Fruit fly (Drosophila melanogaster) whole organism, embryonic: ENCODE data around the gene PolE2.

ENCODE experiments used
- Adf1 ChIP-seq: fragments of 200-800 bp; sonication (Bioruptor generic); IDR thresholded peaks from 2 replicates; pipeline ENCODE4 v1.3.6; 2022; ENCODE audit warnings: missing biosample characterization, missing genetic modification characterization
- Atf6 ChIP-seq: fragments of 200-800 bp; sonication (Bioruptor generic); IDR thresholded peaks from 2 replicates; pipeline ENCODE4 v1.3.6; 2022; ENCODE audit warnings: missing biosample characterization, missing genetic modification characterization
- Bgb ChIP-seq: fragments of 200-800 bp; sonication (Bioruptor generic); IDR thresholded peaks from 2 replicates; pipeline ENCODE4 v1.3.6; 2022; ENCODE audit warnings: missing biosample characterization, missing genetic modification characterization; ENCODE audit not compliant: partially characterized antibody
- CG1024 ChIP-seq: fragments of 200-800 bp; sonication (Bioruptor generic); IDR thresholded peaks from 2 replicates; pipeline ENCODE4 v1.3.6; 2022; ENCODE audit warnings: missing biosample characterization, missing genetic modification characterization
- CG10462 ChIP-seq: fragments of 200-800 bp; sonication (Bioruptor generic); optimal IDR thresholded peaks from 2 replicates; lab custom pipeline; 2016; ENCODE audit warnings: missing biosample characterization, missing genetic modification characterization
- CG10543 ChIP-seq: fragments of 200-800 bp; sonication (Bioruptor generic); optimal IDR thresholded peaks from 3 replicates; lab custom pipeline; 2017; ENCODE audit warnings: missing biosample characterization, mild to moderate bottlenecking, missing genetic modification characterization, moderate library complexity
- CG12155 ChIP-seq: fragments of 200-800 bp; sonication (Bioruptor generic); optimal IDR thresholded peaks from 3 replicates; lab custom pipeline; 2016; ENCODE audit warnings: missing biosample characterization, missing genetic modification characterization
- CG12219 ChIP-seq: fragments of 200-800 bp; sonication (Bioruptor generic); optimal IDR thresholded peaks from 3 replicates; lab custom pipeline; 2018; ENCODE audit warnings: missing biosample characterization, mild to moderate bottlenecking, missing genetic modification characterization
- CG30431 ChIP-seq: fragments of 200-800 bp; sonication (Bioruptor generic); optimal IDR thresholded peaks from 2 replicates; lab custom pipeline; 2017; ENCODE audit warnings: missing biosample characterization, missing genetic modification characterization
- CG3065 ChIP-seq: fragments of 200-800 bp; sonication (Bioruptor generic); optimal IDR thresholded peaks from 2 replicates; lab custom pipeline; 2016; ENCODE audit warnings: missing biosample characterization, missing genetic modification characterization
- CG31441 ChIP-seq: fragments of 200-800 bp; sonication (Bioruptor generic); IDR thresholded peaks from 2 replicates; pipeline ENCODE4 v1.3.6; 2022; ENCODE audit warnings: missing biosample characterization, missing genetic modification characterization
- CG3163 ChIP-seq: fragments of 200-800 bp; sonication (Bioruptor generic); optimal IDR thresholded peaks from 3 replicates; lab custom pipeline; 2016; ENCODE audit warnings: missing biosample characterization, missing genetic modification characterization
- CG34224 ChIP-seq: fragments of 200-800 bp; sonication (Bioruptor generic); IDR thresholded peaks from 3 replicates; pipeline ENCODE4 v1.3.6; 2022; ENCODE audit warnings: missing biosample characterization, missing genetic modification characterization; ENCODE audit not compliant: partially characterized antibody
- CG34422 ChIP-seq: fragments of 200-800 bp; sonication (Bioruptor generic); IDR thresholded peaks from 3 replicates; pipeline ENCODE4 v1.3.6; 2022; ENCODE audit warnings: missing biosample characterization, missing genetic modification characterization
- CG3838 ChIP-seq: fragments of 200-800 bp; sonication (Bioruptor generic); optimal IDR thresholded peaks from 3 replicates; lab custom pipeline; 2016; ENCODE audit warnings: missing biosample characterization, missing genetic modification characterization
- CG3995 ChIP-seq: fragments of 200-800 bp; sonication (Bioruptor generic); optimal IDR thresholded peaks from 3 replicates; lab custom pipeline; 2016; ENCODE audit warnings: missing biosample characterization, missing genetic modification characterization
- CG43689 ChIP-seq: fragments of 200-800 bp; sonication (Bioruptor generic); IDR thresholded peaks from 2 replicates; pipeline ENCODE4 v1.3.6; 2022; ENCODE audit warnings: missing biosample characterization, missing genetic modification characterization
- CG6683 ChIP-seq: fragments of 200-800 bp; sonication (Bioruptor generic); optimal IDR thresholded peaks from 2 replicates; lab custom pipeline; 2017; ENCODE audit warnings: missing biosample characterization, mild to moderate bottlenecking, missing genetic modification characterization, missing genetic modification reagents
- CG6791 ChIP-seq: fragments of 200-800 bp; sonication (Bioruptor generic); IDR thresholded peaks from 3 replicates; pipeline ENCODE4 v1.3.6; 2022; ENCODE audit warnings: missing biosample characterization, missing genetic modification characterization; ENCODE audit not compliant: partially characterized antibody
- CG9876 ChIP-seq: fragments of 200-800 bp; sonication (Bioruptor generic); optimal IDR thresholded peaks from 2 replicates; lab custom pipeline; 2016; ENCODE audit warnings: missing biosample characterization, missing genetic modification characterization
- D19B ChIP-seq: fragments of 200-800 bp; sonication (Bioruptor generic); optimal IDR thresholded peaks from 2 replicates; lab custom pipeline; 2017; ENCODE audit warnings: missing biosample characterization, mild to moderate bottlenecking, missing genetic modification characterization
- Dip2 ChIP-seq: fragments of 200-800 bp; sonication (Bioruptor generic); IDR thresholded peaks from 2 replicates; pipeline ENCODE4 v1.3.6; 2022; ENCODE audit warnings: missing biosample characterization, missing genetic modification characterization
- Dip3 ChIP-seq: fragments of 200-800 bp; sonication (Bioruptor generic); optimal IDR thresholded peaks from 3 replicates; lab custom pipeline; 2016; ENCODE audit warnings: missing biosample characterization, missing genetic modification characterization
- Hmx ChIP-seq: fragments of 200-800 bp; sonication (Bioruptor generic); optimal IDR thresholded peaks from 2 replicates; lab custom pipeline; 2016; ENCODE audit warnings: missing biosample characterization, missing genetic modification characterization
- Kr ChIP-seq: fragments of 200-800 bp; sonication (Bioruptor generic); optimal IDR thresholded peaks from 2 replicates; lab custom pipeline; 2017; ENCODE audit warnings: missing biosample characterization, mild to moderate bottlenecking, missing genetic modification characterization
- Six4 ChIP-seq: fragments of 200-800 bp; sonication (Bioruptor generic); optimal IDR thresholded peaks from 2 replicates; lab custom pipeline; 2016; ENCODE audit warnings: missing biosample characterization, missing genetic modification characterization
- Stat92E ChIP-seq, 3 experiments: fragments of >200 bp in 2 of 3; fragments of 200-800 bp in 1 of 3; sonication (Bioruptor generic) in 1 of 3; optimal IDR thresholded peaks; 2 replicates each; lab custom pipeline; 2017 to 2019; ENCODE audit warnings: missing biosample characterization in 3 of 3, missing genetic modification characterization in 3 of 3, mild to moderate bottlenecking in 1 of 3, moderate library complexity in 1 of 3
- Trl ChIP-seq, 3 experiments: fragments of >200 bp in 2 of 3; fragments of 200-800 bp in 1 of 3; sonication (Bioruptor generic) in 1 of 3; optimal IDR thresholded peaks; 2 replicates in 1 of 3; 3 replicates in 2 of 3; lab custom pipeline; 2016 to 2017; ENCODE audit warnings: missing biosample characterization in 1 of 3, missing genetic modification characterization in 1 of 3
- ash1 ChIP-seq: fragments of 200-800 bp; sonication (Bioruptor generic); optimal IDR thresholded peaks from 2 replicates; lab custom pipeline; 2018; ENCODE audit warnings: missing biosample characterization, mild to moderate bottlenecking, missing genetic modification characterization
- bbx ChIP-seq: fragments of 200-800 bp; sonication (Bioruptor generic); IDR thresholded peaks from 2 replicates; pipeline ENCODE4 v1.3.6; 2022; ENCODE audit warnings: missing biosample characterization, missing genetic modification characterization; ENCODE audit not compliant: partially characterized antibody
- cwo ChIP-seq: fragments of 200-800 bp; sonication (Bioruptor generic); optimal IDR thresholded peaks from 3 replicates; lab custom pipeline; 2017; ENCODE audit warnings: missing biosample characterization, missing genetic modification characterization, mild to moderate bottlenecking, moderate library complexity, missing genetic modification reagents
- dm ChIP-seq: fragments of 200-800 bp; sonication (Bioruptor generic); optimal IDR thresholded peaks from 3 replicates; lab custom pipeline; 2016; ENCODE audit warnings: missing biosample characterization, missing genetic modification characterization
- ftz-f1 ChIP-seq: fragments of 200-800 bp; sonication (Bioruptor generic); optimal IDR thresholded peaks from 2 replicates; lab custom pipeline; 2016; ENCODE audit warnings: missing biosample characterization, missing genetic modification characterization
- gce ChIP-seq: fragments of 200-800 bp; sonication (Bioruptor generic); IDR thresholded peaks from 3 replicates; pipeline ENCODE4 v1.3.6; 2022; ENCODE audit warnings: missing biosample characterization, missing genetic modification characterization
- gfzf ChIP-seq: fragments of 200-800 bp; sonication (Bioruptor generic); optimal IDR thresholded peaks from 2 replicates; lab custom pipeline; 2016; ENCODE audit warnings: missing biosample characterization, mild to moderate bottlenecking, missing genetic modification characterization, moderate library complexity
- ind ChIP-seq: fragments of 200-800 bp; sonication (Bioruptor generic); optimal IDR thresholded peaks from 3 replicates; lab custom pipeline; 2016; ENCODE audit warnings: missing biosample characterization, missing genetic modification characterization
- kni ChIP-seq: fragments of 200-800 bp; sonication (Bioruptor generic); optimal IDR thresholded peaks from 3 replicates; lab custom pipeline; 2017; ENCODE audit warnings: mild to moderate bottlenecking, missing biosample characterization, missing genetic modification reagents, missing genetic modification characterization
- lab ChIP-seq: fragments of 200-800 bp; sonication (Bioruptor generic); optimal IDR thresholded peaks from 3 replicates; lab custom pipeline; 2017; ENCODE audit warnings: missing biosample characterization, missing genetic modification characterization, mild to moderate bottlenecking, moderate library complexity, missing genetic modification reagents
- lola ChIP-seq, 3 experiments: fragments of >200 bp in 2 of 3; fragments of 200-800 bp in 1 of 3; sonication (Bioruptor generic) in 1 of 3; optimal IDR thresholded peaks; 2 replicates each; lab custom pipeline; 2017 to 2019; ENCODE audit warnings: missing biosample characterization in 3 of 3, missing genetic modification characterization in 3 of 3, mild to moderate bottlenecking in 1 of 3, moderate library complexity in 1 of 3
- phol ChIP-seq: fragments of 200-800 bp; sonication (Bioruptor generic); optimal IDR thresholded peaks from 3 replicates; lab custom pipeline; 2018; ENCODE audit warnings: missing biosample characterization, mild to moderate bottlenecking, missing genetic modification characterization, moderate library complexity
- sens ChIP-seq: fragments of 200-800 bp; sonication (Bioruptor generic); peaks from one replicate; lab custom pipeline; 2016; ENCODE audit warnings: missing biosample characterization, missing genetic modification characterization
- shn ChIP-seq: fragments of 200-800 bp; sonication (Bioruptor generic); optimal IDR thresholded peaks from 3 replicates; lab custom pipeline; 2016; ENCODE audit warnings: missing biosample characterization, missing genetic modification characterization
- slou ChIP-seq: fragments of 200-800 bp; sonication (Bioruptor generic); optimal IDR thresholded peaks from 3 replicates; lab custom pipeline; 2016; ENCODE audit warnings: missing biosample characterization, missing genetic modification characterization
- sob ChIP-seq: fragments of 200-800 bp; sonication (Bioruptor generic); IDR thresholded peaks from 2 replicates; pipeline ENCODE4 v1.3.6; 2022; ENCODE audit warnings: missing biosample characterization, missing genetic modification characterization
- stc ChIP-seq: fragments of 200-800 bp; sonication (Bioruptor generic); IDR thresholded peaks from 2 replicates; pipeline ENCODE4 v1.3.6; 2022; ENCODE audit warnings: missing biosample characterization, missing genetic modification characterization
- sug ChIP-seq: fragments of 200-800 bp; optimal IDR thresholded peaks from 2 replicates; lab custom pipeline; 2019; ENCODE audit warnings: missing biosample characterization, mild to moderate bottlenecking, missing genetic modification characterization, moderate library complexity
- ttk ChIP-seq: fragments of 200-800 bp; sonication (Bioruptor generic); IDR thresholded peaks from 2 replicates; pipeline ENCODE4 v2.1.2; 2022; ENCODE audit warnings: missing biosample characterization, missing genetic modification characterization
- usp ChIP-seq: fragments of >200 bp; optimal IDR thresholded peaks from 2 replicates; lab custom pipeline; 2017; ENCODE audit warnings: missing biosample characterization, missing genetic modification characterization
- yki ChIP-seq: fragments of >200 bp; optimal IDR thresholded peaks from 3 replicates; lab custom pipeline; 2018
- zen ChIP-seq: fragments of 200-800 bp; sonication (Bioruptor generic); optimal IDR thresholded peaks from 3 replicates; lab custom pipeline; 2018; ENCODE audit warnings: missing biosample characterization, mild to moderate bottlenecking, missing genetic modification characterization, moderate library complexity

The PolE2 gene

dm6 chr3L:5932363-5932914, 35.2 kb upstream of the PolE2 start, which contains the start of gene Rcc1 (continued):
- no peak for TF ChIP-seq CG10462
- peak; percentile 57 for TF ChIP-seq CG12155 (GFP tag; lab: Kevin White, UChicago)
- TF ChIP-seq CG30431 (GFP tag; lab: Kevin White, UChicago) = no peak
- no peak for TF ChIP-seq CG3065 (GFP tag; lab: Kevin White, UChicago)
- no peak for TF ChIP-seq Six4 (GFP tag; lab: Kevin White, UChicago)
- no peak for TF ChIP-seq CG6683 (GFP tag; lab: Kevin White, UChicago)
- TF ChIP-seq Hmx (GFP tag; lab: Kevin White, UChicago) = no peak
- TF ChIP-seq Adf1 (GFP tag; lab: Robert Waterston, UW) = peak; percentile 40; the same call in 1 of the 2 replicates
- TF ChIP-seq Dip2 = no peak
- no peak for TF ChIP-seq usp (GFP tag; lab: Kevin White, UChicago)
- peak; percentile 49; the same call in 1 of the 2 replicates for TF ChIP-seq bbx (GFP tag; lab: Robert Waterston, UW)
- peak; percentile 30 for TF ChIP-seq CG3163 (GFP tag; lab: Kevin White, UChicago)
- peak; percentile 52; the same call in 1 of the 3 replicates for TF ChIP-seq CG34224 (GFP tag; lab: Robert Waterston, UW)
- TF ChIP-seq CG3838 (GFP tag; lab: Kevin White, UChicago) = no peak
- TF ChIP-seq lola (GFP tag; optimal IDR thresholded peaks at IDR 0.05; lab: Kevin White, UChicago) = peak in 1 of 3 experiments; percentile 14
- peak; percentile 26 for TF ChIP-seq CG9876
- TF ChIP-seq stc (GFP tag; lab: Robert Waterston, UW) = no peak
- no peak for TF ChIP-seq Trl (optimal IDR thresholded peaks at IDR 0.05; lab: Kevin White, UChicago)
- TF ChIP-seq Trl (GFP tag; optimal IDR thresholded peaks at IDR 0.05; lab: Kevin White, UChicago) = peak; percentile 16
- no peak for TF ChIP-seq yki
- TF ChIP-seq gfzf (GFP tag; lab: Kevin White, UChicago) = peak; percentile 70
- no peak for TF ChIP-seq ash1 (GFP tag; lab: Kevin White, UChicago)
- TF ChIP-seq lab (GFP tag; lab: Kevin White, UChicago) = no peak
- peak; percentile 1 for TF ChIP-seq ind (GFP tag; lab: Kevin White, UChicago)
- TF ChIP-seq cwo (GFP tag; lab: Kevin White, UChicago) = no peak
- no peak for TF ChIP-seq sug (tag; lab: Kevin White, UChicago)
- TF ChIP-seq gce (GFP tag; lab: Robert Waterston, UW) = no peak
- TF ChIP-seq CG34422 (GFP tag; lab: Robert Waterston, UW) = peak; percentile 93; the same call in 2 of the 3 replicates
- peak; percentile 67 for TF ChIP-seq sens
- TF ChIP-seq zen = no peak
- 0 out of 3 replicates have a peak, but pooled peaks have one; percentile 46 for TF ChIP-seq CG6791 (GFP tag; lab: Robert Waterston, UW)
- no peak for TF ChIP-seq CG31441 (GFP tag; lab: Robert Waterston, UW)
- peak; percentile 64 for TF ChIP-seq kni
- TF ChIP-seq CG3995 (GFP tag; lab: Kevin White, UChicago) = peak; percentile 27
- TF ChIP-seq dm (GFP tag; lab: Kevin White, UChicago) = peak; percentile 56
- TF ChIP-seq ttk (GFP tag; lab: Robert Waterston, UW) = no peak
- TF ChIP-seq slou (GFP tag; lab: Kevin White, UChicago) = no peak
- TF ChIP-seq D19B (GFP tag; lab: Kevin White, UChicago) = no peak
- no peak for TF ChIP-seq CG12219 (GFP tag; lab: Kevin White, UChicago)
- TF ChIP-seq shn (GFP tag; lab: Kevin White, UChicago) = peak; percentile 58
- TF ChIP-seq CG10543 = no peak
- TF ChIP-seq Stat92E (GFP tag; optimal IDR thresholded peaks at IDR 0.05; lab: Kevin White, UChicago) = peak in 1 of 3 experiments; percentile 4
- no peak for TF ChIP-seq CG1024 (GFP tag; lab: Robert Waterston, UW)
- peak; percentile 71 for TF ChIP-seq phol (tag; lab: Kevin White, UChicago)
- TF ChIP-seq Atf6 (GFP tag; lab: Robert Waterston, UW) = no peak
- no peak for TF ChIP-seq CG43689 (GFP tag; lab: Robert Waterston, UW)
- TF ChIP-seq Bgb = peak; percentile 65
- TF ChIP-seq sob (GFP tag; lab: Robert Waterston, UW) = no peak
- TF ChIP-seq Kr (GFP tag; lab: Kevin White, UChicago) = no peak
- TF ChIP-seq ftz-f1 (GFP tag; lab: Kevin White, UChicago) = peak; percentile 100
- no peak for TF ChIP-seq Dip3 (GFP tag; lab: Kevin White, UChicago)
